Worm (Caenorhabditis elegans) whole organism, early embryonic: Measurements from ENCODE around the gene pgph-1.

Experiments used
- B0310.2 ChIP-seq: sonication (generic microtip); optimal IDR thresholded peaks from 2 replicates; lab custom pipeline; 2016; ENCODE audit warnings: mild to moderate bottlenecking, missing genetic modification characterization, missing compliant biosample characterization
- F13C5.2 ChIP-seq: sonication (generic microtip); optimal IDR thresholded peaks from 2 replicates; lab custom pipeline; 2017; ENCODE audit warnings: mild to moderate bottlenecking, missing genetic modification characterization, inconsistent platforms, missing compliant biosample characterization
- aly-1 ChIP-seq: sonication (generic microtip); optimal IDR thresholded peaks from 2 replicates; lab custom pipeline; 2016; ENCODE audit warnings: missing genetic modification characterization, missing compliant biosample characterization
- ama-1 ChIP-seq: fragments of 150-350 bp; optimal IDR thresholded peaks from 2 replicates; lab custom pipeline; 2014
- ceh-13 ChIP-seq: fragments of 200-800 bp; sonication (Bioruptor generic); optimal IDR thresholded peaks from 2 replicates; lab custom pipeline; 2018; ENCODE audit warnings: mild to moderate bottlenecking, missing genetic modification characterization, missing compliant biosample characterization
- ceh-36 ChIP-seq: sonication (generic microtip); optimal IDR thresholded peaks from 2 replicates; lab custom pipeline; 2016; ENCODE audit warnings: missing genetic modification characterization, inconsistent platforms, missing compliant biosample characterization
- ets-7 ChIP-seq: sonication (generic microtip); optimal IDR thresholded peaks from 2 replicates; lab custom pipeline; 2016; ENCODE audit warnings: missing genotype, missing genetic modification characterization, missing compliant biosample characterization
- flt-1 ChIP-seq: fragments of 200-800 bp; sonication (Bioruptor generic); IDR thresholded peaks from 2 replicates; pipeline ENCODE4 v1.3.6; 2022; ENCODE audit warnings: missing genetic modification characterization, missing compliant biosample characterization
- hmbx-1 ChIP-seq: sonication (generic microtip); optimal IDR thresholded peaks from 2 replicates; lab custom pipeline; 2016; ENCODE audit warnings: mild to moderate bottlenecking, missing genetic modification characterization, missing compliant biosample characterization
- hmg-4 ChIP-seq: fragments of 200-800 bp; sonication (Bioruptor generic); optimal IDR thresholded peaks from 2 replicates; lab custom pipeline; 2018; ENCODE audit warnings: mild to moderate bottlenecking, missing genetic modification characterization, missing compliant biosample characterization
- hnd-1 ChIP-seq: sonication (generic microtip); optimal IDR thresholded peaks from 2 replicates; lab custom pipeline; 2016; ENCODE audit warnings: missing genetic modification characterization, missing compliant biosample characterization
- pes-1 ChIP-seq: fragments of 200-800 bp; sonication (Bioruptor generic); IDR thresholded peaks from 2 replicates; pipeline ENCODE4 v1.3.6; 2022; ENCODE audit warnings: missing genetic modification reagents, missing genetic modification characterization, missing compliant biosample characterization
- scrt-1 ChIP-seq: fragments of 200-800 bp; sonication (Bioruptor generic); IDR thresholded peaks from 2 replicates; pipeline ENCODE4 v1.3.6; 2022; ENCODE audit warnings: missing genetic modification characterization, missing compliant biosample characterization
- sea-1 ChIP-seq: fragments of 200-800 bp; sonication (Bioruptor generic); conservative IDR thresholded peaks from 2 replicates; pipeline ENCODE4 v1.3.6; 2022; ENCODE audit warnings: missing genetic modification characterization, missing compliant biosample characterization
- tbx-11 ChIP-seq: fragments of 200-800 bp; sonication (Bioruptor generic); IDR thresholded peaks from 2 replicates; pipeline ENCODE4 v1.3.6; 2022; ENCODE audit warnings: missing genetic modification characterization, missing compliant biosample characterization
- tbx-37 ChIP-seq: fragments of 200-800 bp; sonication (Bioruptor generic); conservative IDR thresholded peaks from 2 replicates; pipeline ENCODE4 v1.3.6; 2022; ENCODE audit warnings: missing genetic modification reagents, missing genetic modification characterization, missing compliant biosample characterization
- tra-4 ChIP-seq: sonication (generic microtip); optimal IDR thresholded peaks from 2 replicates; lab custom pipeline; 2017; ENCODE audit warnings: missing genetic modification characterization, missing compliant biosample characterization

The pgph-1 gene

ce11 chrV:5780713-5781360 lies 27.5 kb upstream of the pgph-1 start, which contains the start of gene F44E7.5:
F44E7.5 (minus strand) TSS chrV:5780922.
- TF ChIP-seq ceh-13 (GFP tag; lab: Kevin White, UChicago) (no peak), hmbx-1 (no peak), aly-1 (no peak), pes-1 (GFP tag; lab: Robert Waterston, UW) (no peak), hnd-1 (tag; lab: Kevin White, UChicago) (no peak), tra-4 (tag; lab: Kevin White, UChicago) (no peak), B0310.2 (no peak), sea-1 (no peak), hmg-4 (no peak)

ce11 chrV:5779984-5780383 lies 26.7 kb upstream of the pgph-1 start:
- TF ChIP-seq hmg-4 (no peak), sea-1 (no peak), tbx-37 (GFP tag; lab: Robert Waterston, UW) (no peak), ceh-36 (tag; lab: Kevin White, UChicago) (no peak), ceh-13 (GFP tag; lab: Kevin White, UChicago) (no peak), ets-7 (no peak), aly-1 (no peak), hmbx-1 (no peak), hnd-1 (tag; lab: Kevin White, UChicago) (no peak), tra-4 (tag; lab: Kevin White, UChicago) (no peak), tbx-11 (no peak), ama-1 (lab: Kevin White, UChicago) (no peak)

ce11 chrV:5778216-5778615 lies 24.9 kb upstream of the pgph-1 start:
- TF ChIP-seq pes-1 (GFP tag; lab: Robert Waterston, UW) (peak; percentile 73), sea-1 (peak; percentile 61; the same call in 1 of the 2 replicates)

- TF ChIP-seq tbx-11 (peak; percentile 82), sea-1 (peak; percentile 84), pes-1 (GFP tag; lab: Robert Waterston, UW) (peak; percentile 87), flt-1 (GFP tag; lab: Robert Waterston, UW) (peak; percentile 77), tbx-37 (GFP tag; lab: Robert Waterston, UW) (peak; percentile 73), scrt-1 (peak; percentile 82)
These were observed 23.6 kb upstream of the pgph-1 start, which contains the start of gene F44E7.4 for ce11 chrV:5776941-5777340. F44E7.4 (minus strand) TSS chrV:5776953.

- TF ChIP-seq flt-1 (GFP tag; lab: Robert Waterston, UW) (no peak), scrt-1 (no peak), tra-4 (tag; lab: Kevin White, UChicago) (no peak), ceh-36 (tag; lab: Kevin White, UChicago) (no peak), tbx-37 (GFP tag; lab: Robert Waterston, UW) (no peak), tbx-11 (no peak), ama-1 (lab: Kevin White, UChicago) (no peak), aly-1 (no peak), pes-1 (GFP tag; lab: Robert Waterston, UW) (no peak), ets-7 (no peak), hmg-4 (no peak), hnd-1 (tag; lab: Kevin White, UChicago) (no peak), sea-1 (no peak), ceh-13 (GFP tag; lab: Kevin White, UChicago) (no peak), B0310.2 (no peak), hmbx-1 (no peak), F13C5.2 (tag; lab: Kevin White, UChicago) (no peak)
These were observed 20.8 kb upstream of the pgph-1 start for ce11 chrV:5774137-5774536.

- TF ChIP-seq tbx-37 (GFP tag; lab: Robert Waterston, UW), result no peak
- no peak for TF ChIP-seq hmg-4
- TF ChIP-seq tbx-11, result no peak
- TF ChIP-seq F13C5.2 (tag; lab: Kevin White, UChicago), result no peak
These were observed 19.2 kb upstream of the pgph-1 start for ce11 chrV:5772503-5772902.

ce11 chrV:5771627-5772026 lies 18.3 kb upstream of the pgph-1 start, which contains the start of gene F44E7.3:
F44E7.3 (plus strand) TSS chrV:5771945.
- TF ChIP-seq ets-7, result no peak
- no peak for TF ChIP-seq B0310.2

- TF ChIP-seq ets-7 (no peak), ceh-13 (GFP tag; lab: Kevin White, UChicago) (no peak), pes-1 (GFP tag; lab: Robert Waterston, UW) (no peak), tra-4 (tag; lab: Kevin White, UChicago) (no peak), flt-1 (GFP tag; lab: Robert Waterston, UW) (no peak), F13C5.2 (tag; lab: Kevin White, UChicago) (no peak), tbx-11 (no peak), B0310.2 (no peak), sea-1 (no peak), scrt-1 (no peak), hnd-1 (tag; lab: Kevin White, UChicago) (no peak), ama-1 (lab: Kevin White, UChicago) (no peak), hmbx-1 (no peak), aly-1 (no peak), ceh-36 (tag; lab: Kevin White, UChicago) (no peak), hmg-4 (no peak), tbx-37 (GFP tag; lab: Robert Waterston, UW) (no peak)
These were observed 16.7 kb upstream of the pgph-1 start for ce11 chrV:5769999-5770398.

ce11 chrV:5769500-5769899 lies 16.2 kb upstream of the pgph-1 start:
- TF ChIP-seq pes-1 (GFP tag; lab: Robert Waterston, UW) (no peak), hmg-4 (no peak), tra-4 (tag; lab: Kevin White, UChicago) (no peak), ets-7 (no peak), B0310.2 (no peak), ceh-13 (GFP tag; lab: Kevin White, UChicago) (no peak), flt-1 (GFP tag; lab: Robert Waterston, UW) (no peak), F13C5.2 (tag; lab: Kevin White, UChicago) (no peak), ceh-36 (tag; lab: Kevin White, UChicago) (no peak), ama-1 (lab: Kevin White, UChicago) (no peak), tbx-37 (GFP tag; lab: Robert Waterston, UW) (no peak), aly-1 (no peak), sea-1 (no peak), scrt-1 (no peak), hmbx-1 (no peak)
